Worm (Caenorhabditis elegans) whole organism, young adult: Measurements from ENCODE around the gene F56D6.22.

Experiments used
- F57C9.4 ChIP-seq: sonication (generic microtip); optimal IDR thresholded peaks from 2 replicates; lab custom pipeline; 2017; ENCODE audit warnings: mild to moderate bottlenecking, missing genetic modification characterization, missing compliant biosample characterization
- ZK185.1 ChIP-seq: sonication (generic microtip); optimal IDR thresholded peaks from 2 replicates; lab custom pipeline; 2016; ENCODE audit warnings: mild to moderate bottlenecking, missing genetic modification characterization, missing compliant biosample characterization; ENCODE audit not compliant: poor library complexity, severe bottlenecking
- nfya-1 ChIP-seq: sonication (generic microtip); optimal IDR thresholded peaks from 2 replicates; lab custom pipeline; 2017; ENCODE audit warnings: antibody characterized with exemption, missing compliant biosample characterization, missing genetic modification characterization, borderline replicate concordance; ENCODE audit not compliant: insufficient read depth
- pha-4 ChIP-seq: fragments of 150-350 bp; sonication (generic microtip); optimal IDR thresholded peaks from 2 replicates; lab custom pipeline; 2014; ENCODE audit warnings: missing biosample characterization, missing genetic modification reagents, missing genetic modification characterization

DNA sequence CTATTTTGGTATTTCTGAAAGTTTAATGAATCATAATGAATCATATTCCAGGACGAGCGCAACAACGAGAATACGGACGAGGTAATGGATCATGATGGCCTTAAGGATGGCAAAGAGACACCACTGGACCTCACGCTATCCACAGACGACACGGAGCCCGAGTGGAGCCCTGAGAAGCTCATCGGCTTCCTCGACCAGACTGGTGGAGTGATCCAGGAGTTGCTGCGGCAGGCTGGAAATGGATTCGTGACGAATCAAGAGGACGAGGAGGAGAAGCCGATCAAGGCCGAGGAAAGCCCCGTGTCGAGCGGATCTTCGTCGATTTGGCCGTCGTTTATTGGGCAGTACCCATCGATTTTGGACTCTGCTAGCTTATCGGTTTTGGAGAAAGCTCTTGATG, 47.9 kb downstream of the F56D6.22 start:
- TF ChIP-seq nfya-1 (tag; lab: Kevin White, UChicago) (no peak), ZK185.1 (tag; lab: Kevin White, UChicago) (no peak), pha-4 (tag; lab: Kevin White, UChicago) (no peak), F57C9.4 (tag; lab: Kevin White, UChicago) (no peak)
